Worm (Caenorhabditis elegans) whole organism, L3 larva: Measurements from ENCODE around the gene T13A10.2.

ENCODE experiments used
- aly-2 ChIP-seq: fragments of 150-350 bp; optimal IDR thresholded peaks from 2 replicates; lab custom pipeline; 2014; ENCODE audit warnings: missing biosample characterization, missing genetic modification characterization
- ama-1 ChIP-seq: fragments of 150-350 bp; optimal IDR thresholded peaks from 2 replicates; lab custom pipeline; 2018
- ceh-82 ChIP-seq: fragments of 150-350 bp; optimal IDR thresholded peaks from 2 replicates; lab custom pipeline; 2014; ENCODE audit warnings: missing biosample characterization, missing genetic modification characterization
- ceh-9 ChIP-seq: sonication (generic microtip); optimal IDR thresholded peaks from 2 replicates; lab custom pipeline; 2018; ENCODE audit warnings: missing biosample characterization, missing genetic modification characterization
- daf-12 ChIP-seq: fragments of 150-350 bp; optimal IDR thresholded peaks from 2 replicates; lab custom pipeline; 2014; ENCODE audit warnings: missing biosample characterization, missing genetic modification reagents, missing genetic modification characterization
- egl-27 ChIP-seq: sonication (generic microtip); optimal IDR thresholded peaks from 4 replicates; lab custom pipeline; 2017; ENCODE audit warnings: missing biosample characterization, missing genetic modification reagents, missing genetic modification characterization
- egl-5 ChIP-seq: fragments of 150-350 bp; optimal IDR thresholded peaks from 2 replicates; lab custom pipeline; 2017; ENCODE audit warnings: missing biosample characterization, missing genetic modification reagents, missing genetic modification characterization, inconsistent platforms
- elt-1 ChIP-seq: fragments of 150-350 bp; optimal IDR thresholded peaks from 2 replicates; lab custom pipeline; 2014; ENCODE audit warnings: missing biosample characterization, missing genetic modification characterization
- elt-2 ChIP-seq: sonication (generic microtip); optimal IDR thresholded peaks from 2 replicates; lab custom pipeline; 2016; ENCODE audit warnings: missing genetic modification reagents, mild to moderate bottlenecking, missing genetic modification characterization, missing compliant biosample characterization
- elt-3 ChIP-seq, 3 experiments: fragments of 150-350 bp in 1 of 3; sonication (generic microtip) in 2 of 3; optimal IDR thresholded peaks; 2 replicates in 2 of 3; 4 replicates in 1 of 3; lab custom pipeline; 2014 to 2017; ENCODE audit warnings: missing biosample characterization in 3 of 3, missing genetic modification characterization in 3 of 3
- fkh-10 ChIP-seq: sonication (generic microtip); optimal IDR thresholded peaks from 2 replicates; lab custom pipeline; 2017; ENCODE audit warnings: missing biosample characterization, missing genetic modification reagents, missing genetic modification characterization
- fkh-2 ChIP-seq: fragments of 150-350 bp; optimal IDR thresholded peaks from 2 replicates; lab custom pipeline; 2014; ENCODE audit warnings: missing biosample characterization, missing genetic modification reagents, missing genetic modification characterization
- fos-1 ChIP-seq: fragments of 150-350 bp; optimal IDR thresholded peaks from 2 replicates; lab custom pipeline; 2014; ENCODE audit warnings: missing biosample characterization, missing genetic modification characterization
- hmg-11 ChIP-seq: sonication (generic microtip); optimal IDR thresholded peaks from 2 replicates; lab custom pipeline; 2016; ENCODE audit warnings: missing genetic modification characterization, missing compliant biosample characterization
- jun-1 ChIP-seq: fragments of 150-350 bp; optimal IDR thresholded peaks from 2 replicates; lab custom pipeline; 2014; ENCODE audit warnings: missing biosample characterization, missing genetic modification reagents, missing genetic modification characterization
- lin-39 ChIP-seq: fragments of 150-350 bp; optimal IDR thresholded peaks from 2 replicates; lab custom pipeline; 2018; ENCODE audit warnings: missing biosample characterization, missing genetic modification reagents, missing genetic modification characterization
- lsy-12 ChIP-seq: sonication (generic microtip); optimal IDR thresholded peaks from 2 replicates; lab custom pipeline; 2016; ENCODE audit warnings: mild to moderate bottlenecking, missing genetic modification characterization, missing compliant biosample characterization
- mdl-1 ChIP-seq: fragments of 150-350 bp; optimal IDR thresholded peaks from 2 replicates; lab custom pipeline; 2014; ENCODE audit warnings: missing biosample characterization, missing genetic modification characterization
- mml-1 ChIP-seq: fragments of 150-350 bp; sonication (generic microtip); optimal IDR thresholded peaks from 3 replicates; lab custom pipeline; 2014; ENCODE audit warnings: missing biosample characterization, missing genetic modification characterization
- nfya-1 ChIP-seq: sonication (generic microtip); optimal IDR thresholded peaks from 2 replicates; lab custom pipeline; 2017; ENCODE audit warnings: missing genetic modification characterization, mild to moderate bottlenecking, missing compliant biosample characterization, antibody characterized with exemption, moderate library complexity; ENCODE audit not compliant: insufficient read depth
- nhr-11 ChIP-seq: fragments of 150-350 bp; optimal IDR thresholded peaks from 2 replicates; lab custom pipeline; 2014; ENCODE audit warnings: missing biosample characterization, missing genetic modification characterization
- nhr-12 ChIP-seq: fragments of 150-350 bp; optimal IDR thresholded peaks from 2 replicates; lab custom pipeline; 2014; ENCODE audit warnings: missing biosample characterization, missing genetic modification characterization
- nhr-23 ChIP-seq: fragments of 150-350 bp; optimal IDR thresholded peaks from 2 replicates; lab custom pipeline; 2014; ENCODE audit warnings: missing biosample characterization, missing genetic modification reagents, missing genetic modification characterization
- nhr-25 ChIP-seq: sonication (generic microtip); optimal IDR thresholded peaks from 2 replicates; lab custom pipeline; 2017; ENCODE audit warnings: missing biosample characterization, missing genetic modification characterization
- nhr-28 ChIP-seq: fragments of 150-350 bp; optimal IDR thresholded peaks from 2 replicates; lab custom pipeline; 2014; ENCODE audit warnings: missing biosample characterization, missing genetic modification characterization
- nhr-43 ChIP-seq: sonication (generic microtip); optimal IDR thresholded peaks from 2 replicates; lab custom pipeline; 2016; ENCODE audit warnings: mild to moderate bottlenecking, missing genetic modification characterization, missing compliant biosample characterization; ENCODE audit not compliant: poor library complexity, severe bottlenecking
- nhr-76 ChIP-seq: fragments of 150-350 bp; sonication (generic microtip); optimal IDR thresholded peaks from 5 replicates; lab custom pipeline; 2014; ENCODE audit warnings: missing biosample characterization, missing genetic modification characterization
- nhr-77 ChIP-seq: fragments of 150-350 bp; optimal IDR thresholded peaks from 2 replicates; lab custom pipeline; 2014; ENCODE audit warnings: missing biosample characterization, missing genetic modification characterization
- pha-4 ChIP-seq: fragments of 150-350 bp; optimal IDR thresholded peaks from 2 replicates; lab custom pipeline; 2014; ENCODE audit warnings: missing biosample characterization, missing genetic modification reagents, missing genetic modification characterization
- pqm-1 ChIP-seq: fragments of 150-350 bp; optimal IDR thresholded peaks from 2 replicates; lab custom pipeline; 2017; ENCODE audit warnings: missing biosample characterization, missing genetic modification characterization, inconsistent platforms
- sea-2 ChIP-seq: fragments of 150-350 bp; sonication (generic microtip); optimal IDR thresholded peaks from 4 replicates; lab custom pipeline; 2014; ENCODE audit warnings: missing biosample characterization, missing genetic modification reagents, missing genetic modification characterization
- skn-1 ChIP-seq: fragments of 150-350 bp; optimal IDR thresholded peaks from 2 replicates; lab custom pipeline; 2014; ENCODE audit warnings: missing biosample characterization, missing genetic modification characterization
- snpc-4 ChIP-seq: fragments of 150-350 bp; optimal IDR thresholded peaks from 2 replicates; lab custom pipeline; 2014; ENCODE audit warnings: missing biosample characterization, missing genetic modification characterization
- tbx-2 ChIP-seq: sonication (generic microtip); optimal IDR thresholded peaks from 2 replicates; lab custom pipeline; 2016; ENCODE audit warnings: mild to moderate bottlenecking, missing genetic modification characterization, missing compliant biosample characterization
- unc-39 ChIP-seq: sonication (generic microtip); optimal IDR thresholded peaks from 4 replicates; lab custom pipeline; 2017; ENCODE audit warnings: missing biosample characterization, missing genetic modification characterization
- unc-62 ChIP-seq: fragments of 150-350 bp; sonication (generic microtip); optimal IDR thresholded peaks from 4 replicates; lab custom pipeline; 2014; ENCODE audit warnings: missing biosample characterization, missing genetic modification reagents, missing genetic modification characterization
- zag-1 ChIP-seq: fragments of 150-350 bp; optimal IDR thresholded peaks from 2 replicates; lab custom pipeline; 2014; ENCODE audit warnings: missing biosample characterization, missing genetic modification characterization
- ztf-11 ChIP-seq: fragments of 150-350 bp; optimal IDR thresholded peaks from 2 replicates; lab custom pipeline; 2014; ENCODE audit warnings: missing biosample characterization, missing genetic modification characterization
- ztf-4 ChIP-seq: fragments of 150-350 bp; optimal IDR thresholded peaks from 2 replicates; lab custom pipeline; 2014; ENCODE audit warnings: missing biosample characterization, missing genetic modification characterization

The T13A10.2 gene

ce11 chrIV:6258967-6259366 is 5.9 kb downstream of the T13A10.2 start:
- no peak for TF ChIP-seq ceh-9
- TF ChIP-seq sea-2 (GFP tag; lab: Kevin White, UChicago) = no peak
- no peak for TF ChIP-seq nfya-1 (tag; lab: Kevin White, UChicago)
- no peak for TF ChIP-seq daf-12

DNA sequence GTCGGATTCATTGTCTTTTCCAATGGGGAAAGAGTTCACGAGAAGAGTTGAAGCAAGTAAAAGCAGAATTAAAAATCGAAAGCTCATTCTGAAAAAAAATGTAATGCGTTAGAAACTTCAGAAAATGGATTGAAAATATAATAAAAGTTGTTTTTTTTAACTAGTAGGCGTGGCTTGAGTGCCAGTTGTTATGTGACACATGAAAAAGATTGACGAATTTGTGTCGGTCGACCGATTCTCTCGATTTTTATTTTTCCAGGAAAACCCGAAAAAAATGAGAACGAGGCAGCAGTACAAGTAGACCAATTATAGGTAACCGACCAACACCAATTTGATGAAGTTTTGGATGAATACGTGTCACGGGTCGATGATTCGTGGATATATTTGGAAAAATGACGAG is 6.6 kb downstream of the T13A10.2 start, which contains the start of gene nlp-16:
Gene nlp-16 (minus strand): TSS at position 101 of the 400 bp plus-strand sequence.
- TF ChIP-seq hmg-11 = no peak
- TF ChIP-seq nhr-25 (tag; lab: Kevin White, UChicago) = no peak
- no peak for TF ChIP-seq tbx-2 (tag; lab: Kevin White, UChicago)
- no peak for TF ChIP-seq elt-3 (tag; optimal IDR thresholded peaks at IDR 0.05; lab: Kevin White, UChicago)
- TF ChIP-seq fkh-2 (tag; lab: Kevin White, UChicago) = no peak
- TF ChIP-seq, all 47 proteins: peak for 0

ce11 chrIV:6263244-6263643 is 10.1 kb downstream of the T13A10.2 start, which contains the start of gene srv-28:
Gene srv-28, minus strand, starts transcription at chrIV:6263344.
- TF ChIP-seq egl-27 (tag; lab: Kevin White, UChicago) (no peak), skn-1 (tag; lab: Kevin White, UChicago) (no peak), nfya-1 (tag; lab: Kevin White, UChicago) (no peak), egl-5 (no peak), mml-1 (tag; lab: Kevin White, UChicago) (no peak), nhr-23 (tag; lab: Kevin White, UChicago) (no peak), ztf-11 (tag; lab: Kevin White, UChicago) (no peak), snpc-4 (no peak), elt-2 (tag; lab: Kevin White, UChicago) (no peak), jun-1 (tag; lab: Kevin White, UChicago) (no peak), unc-62 (no peak), tbx-2 (tag; lab: Kevin White, UChicago) (no peak), ama-1 (no peak), nhr-76 (tag; lab: Kevin White, UChicago) (no peak), pha-4 (tag; lab: Kevin White, UChicago) (no peak), aly-2 (no peak), fkh-10 (GFP tag; lab: Kevin White, UChicago) (no peak), nhr-77 (tag; lab: Kevin White, UChicago) (no peak), unc-39 (tag; lab: Kevin White, UChicago) (no peak)

ce11 chrIV:6266499-6266898 is 13.4 kb downstream of the T13A10.2 start, which contains the start of gene srv-29:
Gene srv-29, minus strand, starts transcription at chrIV:6266599.
- no peak for TF ChIP-seq aly-2
- no peak for TF ChIP-seq fkh-10 (GFP tag; lab: Kevin White, UChicago)
- no peak for TF ChIP-seq ztf-4
- no peak for TF ChIP-seq ceh-9
- TF ChIP-seq mml-1 (tag; lab: Kevin White, UChicago) = no peak
- TF ChIP-seq nhr-43 = no peak
- TF ChIP-seq jun-1 (tag; lab: Kevin White, UChicago) = no peak
- TF ChIP-seq nhr-76 (tag; lab: Kevin White, UChicago) = no peak
- TF ChIP-seq nhr-11 (tag; lab: Kevin White, UChicago) = no peak
- no peak for TF ChIP-seq pqm-1
- TF ChIP-seq unc-39 (tag; lab: Kevin White, UChicago) = no peak
- TF ChIP-seq tbx-2 (tag; lab: Kevin White, UChicago) = no peak
- no peak for TF ChIP-seq fkh-2 (tag; lab: Kevin White, UChicago)
- TF ChIP-seq lsy-12 (tag; lab: Kevin White, UChicago) = no peak
- TF ChIP-seq zag-1 (tag; lab: Kevin White, UChicago) = no peak
- no peak for TF ChIP-seq fos-1 (tag; lab: Kevin White, UChicago)

DNA sequence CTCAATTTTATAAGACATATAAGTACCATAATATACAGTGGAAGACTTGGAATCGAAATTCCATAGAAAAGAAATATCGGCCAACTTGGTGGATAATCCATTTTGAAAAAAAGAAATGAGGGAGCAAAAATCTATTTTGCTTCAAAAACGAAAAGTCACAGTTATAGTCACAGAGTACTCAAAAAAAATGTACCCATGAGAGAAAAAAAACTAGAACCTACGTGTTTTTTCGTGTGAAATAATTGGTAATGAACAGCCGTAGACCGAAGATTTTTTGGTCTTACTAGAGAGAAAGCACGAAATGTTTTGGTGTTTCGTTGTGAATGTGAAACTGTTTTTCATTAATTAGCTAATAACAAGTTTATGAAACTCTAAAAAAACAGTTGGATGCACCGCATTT is 16.2 kb downstream of the T13A10.2 start, which contains the start of gene srv-30:
Gene srv-30 (minus strand): TSS at position 101 of the 400 bp plus-strand sequence.
- TF ChIP-seq nhr-12 (tag; lab: Kevin White, UChicago) (no peak), ztf-4 (no peak), mdl-1 (no peak), ceh-9 (no peak), elt-3 (tag; optimal IDR thresholded peaks at IDR 0.05; lab: Kevin White, UChicago) (no peak), nhr-11 (tag; lab: Kevin White, UChicago) (no peak), ceh-82 (tag; lab: Kevin White, UChicago) (no peak), nhr-28 (tag; lab: Kevin White, UChicago) (no peak), elt-1 (tag; lab: Kevin White, UChicago) (no peak), lin-39 (tag; lab: Kevin White, UChicago) (no peak), egl-27 (tag; lab: Kevin White, UChicago) (no peak), ama-1 (no peak), unc-39 (tag; lab: Kevin White, UChicago) (no peak)
- TF ChIP-seq, all 47 proteins: peak for 0
